Worm (Caenorhabditis elegans) whole organism, L3 larva: Measurements from ENCODE around the gene C05C10.5.

Experiments
- R02D3.7 ChIP-seq: fragments of 150-350 bp; optimal IDR thresholded peaks from 2 replicates; lab custom pipeline; 2014; ENCODE audit warnings: missing biosample characterization, missing genetic modification characterization
- ZK546.5 ChIP-seq: sonication (generic microtip); optimal IDR thresholded peaks from 2 replicates; lab custom pipeline; 2017; ENCODE audit warnings: missing biosample characterization, missing genetic modification characterization
- aly-2 ChIP-seq: fragments of 150-350 bp; optimal IDR thresholded peaks from 2 replicates; lab custom pipeline; 2014; ENCODE audit warnings: missing biosample characterization, missing genetic modification characterization
- ceh-16 ChIP-seq: sonication (generic microtip); optimal IDR thresholded peaks from 2 replicates; lab custom pipeline; 2017; ENCODE audit warnings: missing biosample characterization, missing genetic modification characterization
- ceh-28 ChIP-seq: fragments of 150-350 bp; optimal IDR thresholded peaks from 2 replicates; lab custom pipeline; 2014; ENCODE audit warnings: missing biosample characterization, missing genetic modification reagents, missing genetic modification characterization
- ceh-82 ChIP-seq: fragments of 150-350 bp; optimal IDR thresholded peaks from 2 replicates; lab custom pipeline; 2014; ENCODE audit warnings: missing biosample characterization, missing genetic modification characterization
- daf-12 ChIP-seq: fragments of 150-350 bp; optimal IDR thresholded peaks from 2 replicates; lab custom pipeline; 2014; ENCODE audit warnings: missing biosample characterization, missing genetic modification reagents, missing genetic modification characterization
- egl-27 ChIP-seq: sonication (generic microtip); optimal IDR thresholded peaks from 4 replicates; lab custom pipeline; 2017; ENCODE audit warnings: missing biosample characterization, missing genetic modification reagents, missing genetic modification characterization
- elt-3 ChIP-seq, 3 experiments: fragments of 150-350 bp in 1 of 3; sonication (generic microtip) in 2 of 3; optimal IDR thresholded peaks; 2 replicates in 2 of 3; 4 replicates in 1 of 3; lab custom pipeline; 2014 to 2017; ENCODE audit warnings: missing biosample characterization in 3 of 3, missing genetic modification characterization in 3 of 3
- eor-1 ChIP-seq, 2 experiments: fragments of 150-350 bp; optimal IDR thresholded peaks; 2 replicates each; lab custom pipeline; 2014 to 2018; ENCODE audit warnings: missing biosample characterization in 2 of 2, missing genetic modification characterization in 2 of 2
- fkh-10 ChIP-seq: sonication (generic microtip); optimal IDR thresholded peaks from 2 replicates; lab custom pipeline; 2017; ENCODE audit warnings: missing biosample characterization, missing genetic modification reagents, missing genetic modification characterization
- fkh-2 ChIP-seq: fragments of 150-350 bp; optimal IDR thresholded peaks from 2 replicates; lab custom pipeline; 2014; ENCODE audit warnings: missing biosample characterization, missing genetic modification reagents, missing genetic modification characterization
- fos-1 ChIP-seq: fragments of 150-350 bp; optimal IDR thresholded peaks from 2 replicates; lab custom pipeline; 2014; ENCODE audit warnings: missing biosample characterization, missing genetic modification characterization
- hmg-11 ChIP-seq: sonication (generic microtip); optimal IDR thresholded peaks from 2 replicates; lab custom pipeline; 2016; ENCODE audit warnings: missing genetic modification characterization, missing compliant biosample characterization
- lin-39 ChIP-seq: fragments of 150-350 bp; optimal IDR thresholded peaks from 2 replicates; lab custom pipeline; 2018; ENCODE audit warnings: missing biosample characterization, missing genetic modification reagents, missing genetic modification characterization
- mdl-1 ChIP-seq: fragments of 150-350 bp; optimal IDR thresholded peaks from 2 replicates; lab custom pipeline; 2014; ENCODE audit warnings: missing biosample characterization, missing genetic modification characterization
- nhr-11 ChIP-seq: fragments of 150-350 bp; optimal IDR thresholded peaks from 2 replicates; lab custom pipeline; 2014; ENCODE audit warnings: missing biosample characterization, missing genetic modification characterization
- nhr-12 ChIP-seq: fragments of 150-350 bp; optimal IDR thresholded peaks from 2 replicates; lab custom pipeline; 2014; ENCODE audit warnings: missing biosample characterization, missing genetic modification characterization
- nhr-23 ChIP-seq: fragments of 150-350 bp; optimal IDR thresholded peaks from 2 replicates; lab custom pipeline; 2014; ENCODE audit warnings: missing biosample characterization, missing genetic modification reagents, missing genetic modification characterization
- nhr-237 ChIP-seq: fragments of 150-350 bp; optimal IDR thresholded peaks from 2 replicates; lab custom pipeline; 2014; ENCODE audit warnings: missing biosample characterization, missing genetic modification characterization
- nhr-25 ChIP-seq: sonication (generic microtip); optimal IDR thresholded peaks from 2 replicates; lab custom pipeline; 2017; ENCODE audit warnings: missing biosample characterization, missing genetic modification characterization
- nhr-43 ChIP-seq: sonication (generic microtip); optimal IDR thresholded peaks from 2 replicates; lab custom pipeline; 2016; ENCODE audit warnings: mild to moderate bottlenecking, missing genetic modification characterization, missing compliant biosample characterization; ENCODE audit not compliant: poor library complexity, severe bottlenecking
- nhr-67 ChIP-seq: fragments of 150-350 bp; optimal IDR thresholded peaks from 2 replicates; lab custom pipeline; 2014; ENCODE audit warnings: missing biosample characterization, missing genetic modification characterization
- pha-4 ChIP-seq: fragments of 150-350 bp; optimal IDR thresholded peaks from 2 replicates; lab custom pipeline; 2014; ENCODE audit warnings: missing biosample characterization, missing genetic modification reagents, missing genetic modification characterization
- pqm-1 ChIP-seq: fragments of 150-350 bp; optimal IDR thresholded peaks from 2 replicates; lab custom pipeline; 2017; ENCODE audit warnings: missing biosample characterization, missing genetic modification characterization, inconsistent platforms
- sea-2 ChIP-seq: fragments of 150-350 bp; sonication (generic microtip); optimal IDR thresholded peaks from 4 replicates; lab custom pipeline; 2014; ENCODE audit warnings: missing biosample characterization, missing genetic modification reagents, missing genetic modification characterization
- snpc-4 ChIP-seq: fragments of 150-350 bp; optimal IDR thresholded peaks from 2 replicates; lab custom pipeline; 2014; ENCODE audit warnings: missing biosample characterization, missing genetic modification characterization
- unc-39 ChIP-seq: sonication (generic microtip); optimal IDR thresholded peaks from 4 replicates; lab custom pipeline; 2017; ENCODE audit warnings: missing biosample characterization, missing genetic modification characterization
- unc-62 ChIP-seq: fragments of 150-350 bp; sonication (generic microtip); optimal IDR thresholded peaks from 4 replicates; lab custom pipeline; 2014; ENCODE audit warnings: missing biosample characterization, missing genetic modification reagents, missing genetic modification characterization
- zag-1 ChIP-seq: fragments of 150-350 bp; optimal IDR thresholded peaks from 2 replicates; lab custom pipeline; 2014; ENCODE audit warnings: missing biosample characterization, missing genetic modification characterization
- ztf-11 ChIP-seq: fragments of 150-350 bp; optimal IDR thresholded peaks from 2 replicates; lab custom pipeline; 2014; ENCODE audit warnings: missing biosample characterization, missing genetic modification characterization

Gene C05C10.5

DNA sequence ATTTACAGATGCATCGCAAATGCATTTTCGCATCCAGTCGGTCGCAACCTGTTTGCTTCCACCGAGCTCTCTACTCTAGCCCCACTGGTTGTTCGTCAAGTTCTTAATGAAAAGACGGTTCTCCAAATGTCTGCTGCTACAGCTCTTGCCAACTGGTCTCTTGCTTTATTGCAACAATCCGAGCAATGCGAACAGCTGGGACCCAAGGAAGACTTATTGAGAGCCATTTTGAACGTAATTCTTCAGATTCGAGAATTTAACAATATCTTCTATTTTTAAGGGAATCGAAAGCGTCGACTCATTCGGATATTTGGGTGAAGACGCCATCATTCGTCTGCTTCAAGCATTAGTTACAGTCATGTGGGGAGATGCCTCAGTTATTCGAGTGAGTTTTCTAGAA is 4.4 kb downstream of the C05C10.5 start:
- TF ChIP-seq R02D3.7 (tag; lab: Kevin White, UChicago), result no peak
- no peak for TF ChIP-seq ZK546.5 (tag; lab: Kevin White, UChicago)
- no peak for TF ChIP-seq fos-1

DNA sequence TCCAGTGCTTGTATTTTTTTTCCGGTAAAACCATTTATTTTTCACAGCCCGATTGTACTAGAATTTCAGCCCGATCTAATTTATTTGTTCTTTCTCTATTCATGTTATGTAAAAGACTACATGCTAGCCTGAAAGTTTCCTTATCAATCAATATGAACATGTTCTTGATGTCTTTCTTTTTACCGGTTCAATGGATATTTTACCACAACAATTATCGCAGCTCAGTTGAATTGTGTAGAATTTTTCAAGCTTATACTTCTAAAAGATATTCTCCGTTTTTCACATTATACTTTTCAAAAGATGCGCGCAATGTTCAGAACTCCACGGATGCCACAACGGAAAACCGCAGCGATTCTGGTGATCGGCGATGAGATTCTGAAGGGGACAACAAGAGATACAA is 5.0 kb downstream of the C05C10.5 start, which contains the start of gene flad-1:
flad-1 (plus strand) TSS at position 301 of the 400 bp plus-strand sequence.
- TF ChIP-seq elt-3 (tag; optimal IDR thresholded peaks at IDR 0.05; lab: Kevin White, UChicago), result no peak
- TF ChIP-seq nhr-11 (tag; lab: Kevin White, UChicago), result no peak
- no peak for TF ChIP-seq mdl-1 (tag; lab: Kevin White, UChicago)
- no peak for TF ChIP-seq fkh-2 (tag; lab: Kevin White, UChicago)
- TF ChIP-seq nhr-23 (tag; lab: Kevin White, UChicago), result no peak
- TF ChIP-seq daf-12 (tag; lab: Kevin White, UChicago), result no peak
- TF ChIP-seq sea-2 (GFP tag; lab: Kevin White, UChicago), result no peak
- TF ChIP-seq ceh-28 (tag; lab: Kevin White, UChicago), result no peak
- no peak for TF ChIP-seq zag-1
- no peak for TF ChIP-seq hmg-11 (tag; lab: Kevin White, UChicago)
- no peak for TF ChIP-seq fkh-10 (GFP tag; lab: Kevin White, UChicago)
- no peak for TF ChIP-seq nhr-237
- no peak for TF ChIP-seq ceh-16 (tag; lab: Kevin White, UChicago)
- TF ChIP-seq nhr-25, result no peak
- no peak for TF ChIP-seq pqm-1 (tag; lab: Kevin White, UChicago)
- TF ChIP-seq, all 47 proteins: peak for 0

DNA sequence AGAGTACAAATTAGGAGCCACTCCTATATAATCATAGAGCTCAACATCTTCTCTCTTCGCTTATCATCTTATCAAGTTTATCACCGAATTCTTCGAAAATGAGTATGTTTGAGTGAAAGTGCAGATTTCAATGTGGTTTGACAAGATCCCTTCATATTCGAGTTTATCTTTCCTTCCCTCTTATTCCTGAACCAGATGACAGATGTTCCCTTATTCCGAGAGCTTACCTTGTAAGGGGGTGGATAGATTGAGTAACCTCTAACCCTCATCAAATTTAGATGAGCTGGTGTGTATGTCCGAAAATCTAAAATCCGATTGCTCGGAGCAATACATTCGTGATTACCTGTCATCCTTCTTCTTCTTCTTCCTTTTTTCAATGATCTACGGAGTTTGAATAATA is 9.8 kb downstream of the C05C10.5 start:
- TF ChIP-seq pha-4 (tag; lab: Kevin White, UChicago) (no peak), mdl-1 (tag; lab: Kevin White, UChicago) (no peak), nhr-67 (no peak), ceh-82 (no peak), daf-12 (tag; lab: Kevin White, UChicago) (no peak), egl-27 (tag; lab: Kevin White, UChicago) (no peak), nhr-12 (tag; lab: Kevin White, UChicago) (no peak), unc-62 (GFP tag; lab: Kevin White, UChicago) (no peak), aly-2 (tag; lab: Kevin White, UChicago) (no peak)

DNA sequence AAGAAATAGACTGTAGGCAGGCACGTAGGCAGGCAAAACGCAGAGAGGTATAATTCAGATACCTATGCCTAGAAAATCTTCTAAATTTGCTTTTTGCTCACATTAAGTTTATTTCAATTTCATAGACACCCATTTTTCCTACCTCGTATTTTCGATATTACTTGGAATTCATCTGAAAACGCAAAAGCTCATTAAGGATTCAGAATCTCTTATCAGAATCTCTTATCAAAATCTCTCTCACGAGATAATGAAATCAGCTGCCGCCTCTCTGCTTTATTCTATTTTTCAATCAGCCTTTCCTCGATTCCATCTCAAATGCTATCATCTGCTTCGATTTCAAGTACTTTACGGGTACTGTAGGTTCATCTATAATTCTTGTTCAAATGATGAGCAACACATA is 13.0 kb downstream of the C05C10.5 start:
- TF ChIP-seq fkh-10 (GFP tag; lab: Kevin White, UChicago), result no peak
- TF ChIP-seq unc-39, result no peak

- TF ChIP-seq sea-2 (GFP tag; lab: Kevin White, UChicago) (no peak), fos-1 (no peak), lin-39 (tag; lab: Kevin White, UChicago) (no peak), eor-1 (tag; optimal IDR thresholded peaks at IDR 0.05; lab: Kevin White, UChicago) (no peak), ceh-16 (tag; lab: Kevin White, UChicago) (no peak), ZK546.5 (tag; lab: Kevin White, UChicago) (no peak), snpc-4 (tag; lab: Kevin White, UChicago) (no peak), ceh-82 (no peak), ztf-11 (tag; lab: Kevin White, UChicago) (no peak), hmg-11 (tag; lab: Kevin White, UChicago) (no peak), nhr-25 (no peak), nhr-43 (tag; lab: Kevin White, UChicago) (no peak), pqm-1 (tag; lab: Kevin White, UChicago) (no peak)
Measured at ce11 chrII:9954885-9955284, 16.0 kb downstream of the C05C10.5 start, which contains the start of gene egl-43. TSS of gene egl-43 (plus strand) at chrII:9955185.

ce11 chrII:9956116-9956515 is 17.3 kb downstream of the C05C10.5 start:
- TF ChIP-seq pqm-1 (tag; lab: Kevin White, UChicago), result no peak
- TF ChIP-seq mdl-1 (tag; lab: Kevin White, UChicago), result no peak
- peak; percentile 48 for TF ChIP-seq nhr-11 (tag; lab: Kevin White, UChicago)
- no peak for TF ChIP-seq nhr-237
- TF ChIP-seq nhr-23 (tag; lab: Kevin White, UChicago), result no peak
